Worm (Caenorhabditis elegans): ENCODE data around the gene C17B7.12.

C17B7.12 gene

DNA sequence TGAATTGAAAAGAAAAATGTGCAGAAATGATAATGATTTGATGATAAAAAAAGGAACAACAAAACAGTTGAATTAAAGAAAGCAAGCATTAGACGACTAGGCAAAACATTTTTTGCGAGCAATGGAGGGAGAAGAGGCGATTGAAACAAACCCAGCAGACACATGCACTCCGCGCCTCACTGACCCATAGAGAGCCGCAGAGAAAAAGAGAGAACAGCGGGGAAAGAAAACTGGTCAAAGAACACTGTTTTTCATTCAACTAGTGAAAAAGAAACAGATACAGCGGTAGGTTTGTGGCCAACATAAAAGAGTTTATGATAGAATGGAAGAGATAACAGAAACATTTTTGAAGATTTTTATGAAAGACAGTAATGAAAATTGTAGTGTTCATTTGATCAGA lies 35.3 kb downstream of the C17B7.12 start:
- TF ChIP-seq dmd-6 (GFP tag; IDR thresholded peaks at IDR 0.05) (peak; percentile 81), hmg-1.1 (GFP tag; IDR thresholded peaks at IDR 0.05) (peak; percentile 42; the same call in 1 of the 2 replicates), lsy-2 (tag; optimal IDR thresholded peaks at IDR 0.05) (no peak), mes-2 (tag; optimal IDR thresholded peaks at IDR 0.05; ENCODE audit: poor library complexity, severe bottlenecking) (peak; percentile 40), hlh-11 (tag; optimal IDR thresholded peaks at IDR 0.05) (peak; percentile 82), lim-7 (GFP tag; IDR thresholded peaks at IDR 0.05) (no peak), nhr-42 (GFP tag; IDR thresholded peaks at IDR 0.05) (no peak), dmd-8 (GFP tag; IDR thresholded peaks at IDR 0.05) (no peak), mdl-1 (tag; optimal IDR thresholded peaks at IDR 0.05) (peak; percentile 62 to 73), daf-16 (GFP tag; optimal IDR thresholded peaks at IDR 0.05) (peak in 1 of 2 experiments; percentile 36), daf-16 (tag; optimal IDR thresholded peaks at IDR 0.05) (peak; percentile 63), nhr-48 (tag; optimal IDR thresholded peaks at IDR 0.05) (peak; percentile 82), pha-4 (GFP tag; IDR thresholded peaks at IDR 0.05) (no peak), pha-4 (tag; optimal IDR thresholded peaks at IDR 0.05) (peak; percentile 40), nhr-28 (tag; optimal IDR thresholded peaks at IDR 0.05) (peak; percentile 90), pqm-1 (tag; optimal IDR thresholded peaks at IDR 0.05) (peak; percentile 1), F44E2.7 (GFP tag; IDR thresholded peaks at IDR 0.05) (no peak), ceh-82 (tag; optimal IDR thresholded peaks at IDR 0.05) (no peak), php-3 (GFP tag; IDR thresholded peaks at IDR 0.05) (0 out of 2 replicates have a peak, but pooled peaks have one; percentile 42), mxl-3 (GFP tag; optimal IDR thresholded peaks at IDR 0.05) (peak; percentile 59), hlh-30 (tag; optimal IDR thresholded peaks at IDR 0.05; ENCODE audit: insufficient read depth) (peak; percentile 57), madf-5 (GFP tag; IDR thresholded peaks at IDR 0.05) (no peak), nhr-77 (tag; optimal IDR thresholded peaks at IDR 0.05) (peak; percentile 54), duxl-1 (tag; optimal IDR thresholded peaks at IDR 0.05; ENCODE audit: poor library complexity) (peak; percentile 21), aly-2 (tag; optimal IDR thresholded peaks at IDR 0.05) (no peak), lin-1 (GFP tag; IDR thresholded peaks at IDR 0.05) (peak; percentile 25; the same call in 1 of the 2 replicates)

DNA sequence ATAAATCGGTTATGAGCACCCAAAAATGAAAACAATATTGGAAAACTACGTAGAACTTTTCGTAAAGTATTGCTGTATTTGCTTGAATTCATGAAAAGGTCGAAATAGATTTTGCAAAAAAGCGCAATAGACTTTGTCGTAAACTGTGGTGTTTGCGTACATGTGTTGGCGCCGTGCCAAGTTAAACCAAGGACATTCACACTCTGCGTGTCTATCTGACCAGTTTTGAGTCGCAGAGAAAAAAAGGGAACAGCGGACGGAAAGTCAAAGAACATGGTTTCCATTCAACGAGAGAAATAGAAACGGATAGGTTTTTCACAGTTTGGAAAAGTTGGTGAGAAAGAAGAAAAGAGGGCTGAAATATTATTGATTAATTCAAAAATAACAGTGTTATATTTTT lies 38.0 kb downstream of the C17B7.12 start:
- TF ChIP-seq egl-27 (tag; optimal IDR thresholded peaks at IDR 0.05) (no peak), zfp-3 (GFP tag; conservative IDR thresholded peaks at IDR 0.05) (no peak), nhr-41 (GFP tag; IDR thresholded peaks at IDR 0.05) (no peak), ZK337.2 (GFP tag; IDR thresholded peaks at IDR 0.05) (no peak), ceh-82 (tag; optimal IDR thresholded peaks at IDR 0.05) (no peak), nhr-48 (tag; optimal IDR thresholded peaks at IDR 0.05) (peak; percentile 96), lin-29 (GFP tag; IDR thresholded peaks at IDR 0.05) (no peak), nhr-77 (tag; optimal IDR thresholded peaks at IDR 0.05) (peak; percentile 53), F49E8.2 (tag; optimal IDR thresholded peaks at IDR 0.05; ENCODE audit: borderline replicate concordance) (no peak), zag-1 (tag; optimal IDR thresholded peaks at IDR 0.05) (no peak), nhr-28 (tag; optimal IDR thresholded peaks at IDR 0.05) (peak; percentile 94), fkh-10 (GFP tag; optimal IDR thresholded peaks at IDR 0.05) (peak; percentile 12), daf-16 (GFP tag; optimal IDR thresholded peaks at IDR 0.05) (peak in 1 of 2 experiments; percentile 43), daf-16 (tag; optimal IDR thresholded peaks at IDR 0.05) (no peak), spr-3 (GFP tag; optimal IDR thresholded peaks at IDR 0.05) (no peak), Y5F2A.4 (GFP tag; optimal IDR thresholded peaks at IDR 0.05) (no peak), lin-38 (GFP tag; IDR thresholded peaks at IDR 0.05) (no peak), ceh-44 (GFP tag; IDR thresholded peaks at IDR 0.05) (no peak), saeg-2 (GFP tag; IDR thresholded peaks at IDR 0.05) (no peak), snpc-1.2 (GFP tag; IDR thresholded peaks at IDR 0.05) (no peak), set-16 (GFP tag; IDR thresholded peaks at IDR 0.05) (no peak), mdt-29 (GFP tag; IDR thresholded peaks at IDR 0.05) (no peak), F44E2.7 (GFP tag; IDR thresholded peaks at IDR 0.05) (no peak), unc-62 (GFP tag; optimal IDR thresholded peaks at IDR 0.05 in 1 of 2) (peak in 1 of 2 experiments; percentile 67), unc-62 (tag; optimal IDR thresholded peaks at IDR 0.05) (no peak), lin-15B (tag; optimal IDR thresholded peaks at IDR 0.05) (no peak), fos-1 (tag; optimal IDR thresholded peaks at IDR 0.05) (no peak), Y48G9A.11 (GFP tag; IDR thresholded peaks at IDR 0.05) (no peak), rbr-2 (tag; optimal IDR thresholded peaks at IDR 0.05) (peak; percentile 71), tra-1 (GFP tag; IDR thresholded peaks at IDR 0.05) (0 out of 2 replicates have a peak, but pooled peaks have one; percentile 31), aly-2 (tag; optimal IDR thresholded peaks at IDR 0.05) (no peak), egl-43 (GFP tag; IDR thresholded peaks at IDR 0.05) (no peak)
